Worm (Caenorhabditis elegans) whole organism, L1 larva: ENCODE data around the gene F36G9.3.

Experiments used
- ces-1 ChIP-seq: fragments of 150-350 bp; optimal IDR thresholded peaks from 2 replicates; lab custom pipeline; 2014; ENCODE audit warnings: missing biosample characterization, missing genetic modification reagents, missing genetic modification characterization
- nhr-77 ChIP-seq: fragments of 150-350 bp; optimal IDR thresholded peaks from 2 replicates; lab custom pipeline; 2014; ENCODE audit warnings: missing biosample characterization, missing genetic modification characterization
- rnt-1 ChIP-seq: sonication (generic microtip); optimal IDR thresholded peaks from 2 replicates; lab custom pipeline; 2016; ENCODE audit warnings: mild to moderate bottlenecking, missing genetic modification characterization, moderate library complexity, missing compliant biosample characterization

DNA sequence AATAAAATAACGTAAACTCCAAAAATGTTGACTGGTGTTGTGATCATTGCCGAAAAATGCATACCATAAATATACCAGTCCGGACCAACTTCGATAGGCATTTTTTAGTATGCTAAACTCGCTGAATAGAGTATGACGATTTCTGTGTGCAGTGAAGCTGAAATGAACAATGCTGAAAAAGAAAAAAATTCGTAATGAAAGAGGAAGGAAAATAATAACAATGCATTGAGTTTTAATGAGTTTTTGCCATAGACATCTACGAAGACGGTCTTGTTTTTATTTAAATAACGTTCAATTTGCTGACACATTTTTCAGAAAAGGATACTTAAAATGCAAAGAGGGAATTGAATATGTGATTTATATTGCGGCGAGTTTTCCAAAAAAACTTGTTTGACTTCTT, 10.3 kb downstream of the F36G9.3 start, which contains the start of gene sri-1:
- TF ChIP-seq ces-1 (GFP tag; lab: Kevin White, UChicago) (no peak), nhr-77 (tag; lab: Kevin White, UChicago) (no peak), rnt-1 (tag; lab: Kevin White, UChicago) (no peak)
